Worm (Caenorhabditis elegans): ENCODE results near the gene skr-16.

The skr-16 gene

DNA sequence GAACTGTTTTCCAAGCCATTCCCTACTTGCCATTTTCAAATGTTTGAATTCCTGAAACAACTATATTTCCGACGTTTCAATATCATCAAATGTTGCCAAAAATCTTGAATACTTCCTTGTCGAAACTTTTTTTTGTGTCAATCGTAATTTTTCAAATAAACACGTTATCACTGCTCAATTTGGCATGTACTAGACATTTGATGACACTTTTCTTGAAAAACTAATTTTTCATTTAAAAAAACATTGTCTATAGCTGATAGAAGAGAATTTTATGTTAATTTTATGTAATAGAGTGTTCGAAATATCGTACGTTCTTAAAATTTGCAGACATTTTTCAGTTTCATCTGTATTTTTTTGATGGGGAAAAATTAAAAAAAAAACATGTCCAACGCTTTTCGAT lies 14.3 kb downstream of the skr-16 start:
- TF ChIP-seq hlh-6 (tag; optimal IDR thresholded peaks at IDR 0.05) (no peak), ceh-14 (tag; optimal IDR thresholded peaks at IDR 0.05) (no peak), ceh-22 (tag; optimal IDR thresholded peaks at IDR 0.05) (no peak), tbx-2 (tag; optimal IDR thresholded peaks at IDR 0.05) (no peak), nhr-232 (tag; optimal IDR thresholded peaks at IDR 0.05) (no peak), unc-42 (tag; optimal IDR thresholded peaks at IDR 0.05) (no peak), fax-1 (tag; optimal IDR thresholded peaks at IDR 0.05) (no peak), pag-3 (tag; optimal IDR thresholded peaks at IDR 0.05; ENCODE audit: borderline replicate concordance) (no peak), hlh-15 (tag; optimal IDR thresholded peaks at IDR 0.05) (no peak), eyg-1 (tag; optimal IDR thresholded peaks at IDR 0.05) (no peak), unc-55 (GFP tag; optimal IDR thresholded peaks at IDR 0.05) (no peak), ama-1 (optimal IDR thresholded peaks at IDR 0.05) (no peak), madf-2 (tag; optimal IDR thresholded peaks at IDR 0.05) (no peak), odd-2 (tag; optimal IDR thresholded peaks at IDR 0.05) (no peak), ceh-19 (GFP tag; optimal IDR thresholded peaks at IDR 0.05) (no peak), sox-4 (tag; optimal IDR thresholded peaks at IDR 0.05) (no peak), ceh-45 (GFP tag; IDR thresholded peaks at IDR 0.05) (no peak)

DNA sequence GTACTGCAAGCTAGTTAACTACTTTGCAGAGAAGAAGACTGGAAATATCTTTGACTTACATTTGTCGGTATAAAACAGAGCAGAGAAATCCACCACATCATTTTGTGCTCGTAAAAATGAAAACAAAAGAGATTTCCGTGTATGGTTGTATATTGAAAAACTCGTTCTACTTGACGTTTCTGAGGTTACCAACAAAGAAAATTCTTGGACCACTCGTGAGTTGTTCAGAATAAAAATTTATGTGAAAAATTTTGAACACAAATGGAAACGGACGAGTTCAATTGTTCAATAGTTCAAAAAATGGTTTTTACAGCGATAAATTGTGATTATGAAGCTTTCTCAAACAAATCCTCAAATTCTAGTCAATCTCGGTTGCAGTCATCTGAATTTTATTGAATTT lies 16.1 kb downstream of the skr-16 start, which contains the start of gene clec-179:
clec-179 (minus strand) TSS at position 101 of the 400 bp plus-strand sequence.
- TF ChIP-seq dve-1 (tag; optimal IDR thresholded peaks at IDR 0.05): no peak
- no peak for TF ChIP-seq ceh-48 (tag; optimal IDR thresholded peaks at IDR 0.05)
- TF ChIP-seq pax-1 (tag; optimal IDR thresholded peaks at IDR 0.05): no peak
- TF ChIP-seq ceh-9 (tag; optimal IDR thresholded peaks at IDR 0.05): no peak
- no peak for TF ChIP-seq ttx-3 (tag; optimal IDR thresholded peaks at IDR 0.05)
- no peak for TF ChIP-seq npax-4 (tag; optimal IDR thresholded peaks at IDR 0.05)

DNA sequence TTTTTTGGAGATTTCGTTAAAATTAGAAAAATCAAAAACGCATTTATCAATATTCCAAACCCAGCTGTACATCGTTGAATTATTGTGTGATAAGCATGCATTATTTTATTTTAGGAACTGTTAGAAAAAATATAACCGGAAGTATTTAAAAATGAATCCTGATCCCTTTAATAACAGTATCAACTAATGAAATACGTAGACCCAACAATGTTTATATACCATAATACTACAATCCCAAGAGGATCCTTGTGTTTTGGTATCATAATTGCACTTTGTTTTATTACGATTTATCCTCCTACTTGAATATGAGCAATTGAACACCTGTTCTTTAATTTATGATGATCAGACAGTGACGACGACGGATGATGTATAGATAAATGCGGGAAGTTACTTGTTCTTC lies 18.2 kb downstream of the skr-16 start, which contains the start of gene str-249:
str-249 (minus strand) TSS at position 101 of the 400 bp plus-strand sequence.
- no peak for TF ChIP-seq pha-4 (tag; optimal IDR thresholded peaks at IDR 0.05)
- TF ChIP-seq fax-1 (tag; optimal IDR thresholded peaks at IDR 0.05): no peak
- no peak for TF ChIP-seq ama-1 (optimal IDR thresholded peaks at IDR 0.05)
- no peak for TF ChIP-seq ceh-48 (tag; optimal IDR thresholded peaks at IDR 0.05)
- TF ChIP-seq nhr-232 (tag; optimal IDR thresholded peaks at IDR 0.05): no peak
- no peak for TF ChIP-seq elt-2 (tag; optimal IDR thresholded peaks at IDR 0.05)
- TF ChIP-seq npax-4 (tag; optimal IDR thresholded peaks at IDR 0.05): no peak
- TF ChIP-seq syd-9 (tag; optimal IDR thresholded peaks at IDR 0.05): no peak
- no peak for TF ChIP-seq sox-2 (GFP tag; IDR thresholded peaks at IDR 0.05)
- no peak for TF ChIP-seq hlh-8 (tag; optimal IDR thresholded peaks at IDR 0.05)
- no peak for TF ChIP-seq rnt-1 (tag; optimal IDR thresholded peaks at IDR 0.05)

DNA sequence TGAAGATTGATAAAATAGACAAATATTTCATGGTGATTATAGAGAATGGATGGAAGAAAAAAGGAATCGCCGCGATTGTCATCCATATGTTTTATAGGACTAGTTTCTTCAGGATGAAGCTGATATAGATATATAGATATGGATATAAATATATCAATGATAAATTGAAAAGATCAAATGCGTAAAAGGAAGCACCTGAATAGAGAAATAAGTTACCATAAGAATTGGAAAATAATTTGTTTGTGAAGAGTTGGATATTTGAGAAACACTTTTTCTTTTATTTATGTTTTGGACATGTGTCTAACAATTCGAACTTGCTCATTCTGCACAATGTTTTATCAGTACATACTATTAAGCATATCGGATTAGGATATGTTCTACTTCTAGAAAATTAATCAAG lies 19.5 kb downstream of the skr-16 start, which contains the start of gene C42D4.13:
C42D4.13 (minus strand) TSS at position 101 of the 400 bp plus-strand sequence.
- no peak for TF ChIP-seq ceh-30 (tag; optimal IDR thresholded peaks at IDR 0.05)
- TF ChIP-seq ttx-3 (tag; optimal IDR thresholded peaks at IDR 0.05): no peak
- TF ChIP-seq hlh-15 (tag; optimal IDR thresholded peaks at IDR 0.05): no peak
- no peak for TF ChIP-seq elt-4 (tag; optimal IDR thresholded peaks at IDR 0.05)
- TF ChIP-seq K02D7.2 (tag; optimal IDR thresholded peaks at IDR 0.05): no peak

DNA sequence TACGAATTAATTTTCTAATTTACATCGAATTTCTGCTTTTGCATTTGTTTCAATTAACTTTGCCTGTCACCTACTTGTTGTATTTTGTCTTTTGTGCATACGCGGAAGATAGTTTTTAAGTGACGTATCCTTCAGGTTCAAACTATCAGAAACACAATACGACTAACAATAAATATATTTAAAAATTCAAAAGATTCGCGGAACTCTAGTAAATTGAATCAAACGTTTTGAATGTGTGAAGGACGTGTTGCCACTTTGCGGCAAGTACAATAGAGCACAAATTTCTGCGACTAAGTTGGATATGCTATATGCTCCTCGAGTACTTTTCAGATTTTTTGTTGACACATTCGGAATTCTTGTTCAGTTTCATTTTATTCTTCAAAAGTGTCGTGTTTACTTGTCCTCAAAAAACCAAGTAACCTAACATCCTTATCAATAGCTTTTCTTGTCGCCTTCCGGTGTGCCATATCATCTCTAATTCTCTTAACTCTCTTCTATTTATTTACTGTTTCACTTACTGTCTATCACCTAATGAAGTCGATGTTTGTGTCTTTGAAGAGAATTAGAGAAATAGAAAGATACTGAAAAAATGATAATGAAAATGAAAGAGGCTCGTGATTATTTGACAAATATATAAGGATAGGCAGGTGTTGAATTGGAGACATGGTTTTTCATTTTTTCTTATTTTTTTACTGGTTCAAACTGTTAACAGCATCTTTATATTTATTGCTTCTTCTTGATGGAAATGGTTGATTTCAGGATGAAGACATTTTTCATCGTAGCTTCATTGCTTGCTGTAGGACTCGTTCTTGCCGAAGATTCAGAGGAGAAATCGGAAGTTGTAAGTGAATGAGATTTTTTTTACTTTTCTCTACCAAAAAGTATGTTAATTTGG lies 20.3 kb downstream of the skr-16 start, which contains the start of gene srlf-7:
srlf-7 (plus strand) TSS at position 760 of the 895 bp plus-strand sequence.
- peak; percentile 88 for TF ChIP-seq elt-2 (tag; optimal IDR thresholded peaks at IDR 0.05)
- peak; percentile 27 for TF ChIP-seq pqm-1 (tag; optimal IDR thresholded peaks at IDR 0.05)
- TF ChIP-seq ceh-30 (tag; optimal IDR thresholded peaks at IDR 0.05): no peak
- TF ChIP-seq unc-42 (tag; optimal IDR thresholded peaks at IDR 0.05): peak; percentile 44
- TF ChIP-seq ceh-45 (GFP tag; IDR thresholded peaks at IDR 0.05): no peak
- TF ChIP-seq ets-4 (tag; optimal IDR thresholded peaks at IDR 0.05): no peak

Measured in whole organism, late embryonic.